Fruit fly (Drosophila melanogaster) S2 (cell line): ENCODE results near the gene dind.

ENCODE experiments used
- CG8478 ChIP-seq: fragments of >200 bp; optimal IDR thresholded peaks from 2 replicates; lab custom pipeline; 2018
- CTCF ChIP-seq, 2 experiments: fragments of >200 bp; optimal IDR thresholded peaks; 2 replicates each; lab custom pipeline; 2018

Gene dind

dm6 chr3R:18628311-18628811 lies 49.0 kb downstream of the dind start:
- TF ChIP-seq CTCF (optimal IDR thresholded peaks at IDR 0.05; lab: Kevin White, UChicago) (no peak), CG8478 (no peak)
